Fruit fly (Drosophila melanogaster) whole organism, adult: ENCODE results near the gene nAChRalpha7.

Experiments
- CG11617 ChIP-seq: fragments of 200-800 bp; sonication (Bioruptor generic); optimal IDR thresholded peaks from 2 replicates; lab custom pipeline; 2017; ENCODE audit warnings: mild to moderate bottlenecking, missing biosample characterization, missing genetic modification reagents, missing genetic modification characterization
- CG12768 ChIP-seq: fragments of 200-800 bp; sonication (Bioruptor generic); optimal IDR thresholded peaks from 2 replicates; lab custom pipeline; 2017; ENCODE audit warnings: missing biosample characterization, missing genetic modification characterization, mild to moderate bottlenecking, moderate library complexity, missing genetic modification reagents
- CG14711 ChIP-seq: fragments of 200-800 bp; sonication (Bioruptor generic); optimal IDR thresholded peaks from 2 replicates; lab custom pipeline; 2018; ENCODE audit warnings: missing biosample characterization, mild to moderate bottlenecking, missing genetic modification characterization, moderate library complexity
- CG1620 ChIP-seq: fragments of 200-800 bp; sonication (Bioruptor generic); optimal IDR thresholded peaks from 2 replicates; lab custom pipeline; 2016; ENCODE audit warnings: missing biosample characterization, missing genetic modification characterization
- CG33017 ChIP-seq: fragments of 200-800 bp; sonication (Bioruptor generic); optimal IDR thresholded peaks from 2 replicates; lab custom pipeline; 2018; ENCODE audit warnings: missing biosample characterization, mild to moderate bottlenecking, missing genetic modification characterization, moderate library complexity
- CG5204 ChIP-seq: fragments of 200-800 bp; sonication (Bioruptor generic); optimal IDR thresholded peaks from 2 replicates; lab custom pipeline; 2016; ENCODE audit warnings: missing biosample characterization, missing genetic modification characterization
- CG7045 ChIP-seq: fragments of 200-800 bp; sonication (Bioruptor generic); optimal IDR thresholded peaks from 2 replicates; lab custom pipeline; 2017; ENCODE audit warnings: missing biosample characterization, mild to moderate bottlenecking, missing genetic modification characterization
- CG7101 ChIP-seq: fragments of 200-800 bp; sonication (Bioruptor generic); optimal IDR thresholded peaks from 2 replicates; lab custom pipeline; 2018; ENCODE audit warnings: missing biosample characterization, mild to moderate bottlenecking, missing genetic modification characterization, moderate library complexity
- Clk ChIP-seq: fragments of 200-800 bp; sonication (Bioruptor generic); optimal IDR thresholded peaks from 2 replicates; lab custom pipeline; 2017; ENCODE audit warnings: missing biosample characterization, missing genetic modification characterization
- Crg-1 ChIP-seq: fragments of 200-800 bp; sonication (Bioruptor generic); optimal IDR thresholded peaks from 2 replicates; lab custom pipeline; 2016; ENCODE audit warnings: missing biosample characterization, missing genetic modification characterization
- Hr96 ChIP-seq: fragments of 200-800 bp; sonication (Bioruptor generic); optimal IDR thresholded peaks from 2 replicates; lab custom pipeline; 2016; ENCODE audit warnings: missing biosample characterization, missing genetic modification characterization
- Mnt ChIP-seq: fragments of 200-800 bp; sonication (Bioruptor generic); optimal IDR thresholded peaks from 2 replicates; lab custom pipeline; 2016; ENCODE audit warnings: missing biosample characterization, mild to moderate bottlenecking, missing genetic modification characterization
- bab1 ChIP-seq: fragments of 200-800 bp; sonication (Bioruptor generic); optimal IDR thresholded peaks from 3 replicates; lab custom pipeline; 2019; ENCODE audit warnings: missing biosample characterization, mild to moderate bottlenecking, missing genetic modification characterization, moderate library complexity
- cic ChIP-seq: fragments of 200-800 bp; sonication (Bioruptor generic); optimal IDR thresholded peaks from 2 replicates; lab custom pipeline; 2017; ENCODE audit warnings: missing biosample characterization, mild to moderate bottlenecking, missing genetic modification characterization, moderate library complexity
- cnc ChIP-seq, 2 experiments: fragments of >200 bp; optimal IDR thresholded peaks; 2 replicates each; lab custom pipeline; 2017
- kay ChIP-seq: fragments of 200-800 bp; sonication (Bioruptor generic); peaks from one replicate; lab custom pipeline; 2016; ENCODE audit warnings: missing biosample characterization, missing genetic modification characterization, borderline replicate concordance
- ovo ChIP-seq: fragments of 200-800 bp; sonication (Bioruptor generic); optimal IDR thresholded peaks from 2 replicates; lab custom pipeline; 2016; ENCODE audit warnings: missing biosample characterization, missing genetic modification characterization
- pad ChIP-seq: fragments of 200-800 bp; sonication (Bioruptor generic); optimal IDR thresholded peaks from 3 replicates; lab custom pipeline; 2017; ENCODE audit warnings: missing biosample characterization, missing genetic modification characterization, mild to moderate bottlenecking, moderate library complexity, missing genetic modification reagents
- tj ChIP-seq: fragments of 200-800 bp; sonication (Bioruptor generic); optimal IDR thresholded peaks from 3 replicates; lab custom pipeline; 2017; ENCODE audit warnings: missing biosample characterization, mild to moderate bottlenecking, missing genetic modification characterization, moderate library complexity
- toe ChIP-seq: fragments of 200-800 bp; sonication (Bioruptor generic); optimal IDR thresholded peaks from 2 replicates; lab custom pipeline; 2016; ENCODE audit warnings: missing biosample characterization, missing genetic modification characterization

The nAChRalpha7 gene

dm6 chrX:19294953-19295352, 53.3 kb downstream of the nAChRalpha7 start:
- no peak for TF ChIP-seq CG12768
- TF ChIP-seq CG7101 (tag; lab: Kevin White, UChicago): no peak
- no peak for TF ChIP-seq Mnt (GFP tag; lab: Kevin White, UChicago)
- TF ChIP-seq CG5204 (GFP tag; lab: Kevin White, UChicago): no peak
- TF ChIP-seq kay: no peak
- no peak for TF ChIP-seq ovo (GFP tag; lab: Kevin White, UChicago)
- TF ChIP-seq CG14711 (tag; lab: Kevin White, UChicago): no peak

dm6 chrX:19294030-19294429, 54.2 kb downstream of the nAChRalpha7 start:
- TF ChIP-seq CG11617 (GFP tag; lab: Kevin White, UChicago): no peak
- no peak for TF ChIP-seq Hr96
- TF ChIP-seq pad: no peak
- TF ChIP-seq toe (GFP tag; lab: Kevin White, UChicago): no peak
- peak; percentile 26 for TF ChIP-seq Mnt (GFP tag; lab: Kevin White, UChicago)
- no peak for TF ChIP-seq CG1620

DNA sequence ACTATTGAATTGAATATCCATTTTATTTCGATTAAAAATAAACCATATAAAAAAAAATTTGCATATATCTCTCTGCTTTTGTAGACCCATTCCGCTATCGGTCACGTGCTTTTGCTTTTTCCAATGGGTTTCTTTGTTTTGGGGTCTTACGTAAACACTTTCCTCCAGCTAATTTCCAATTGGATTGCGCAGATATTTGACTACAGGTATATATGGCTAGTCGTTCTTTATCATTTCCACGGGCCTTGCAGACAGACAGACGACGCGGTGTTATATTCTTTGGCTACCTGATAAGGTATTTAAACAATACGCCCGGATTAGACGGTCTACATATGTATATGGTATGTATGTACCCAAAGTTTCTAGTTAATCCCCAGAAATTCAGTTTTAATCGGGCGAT, 54.9 kb downstream of the nAChRalpha7 start:
- TF ChIP-seq CG14711 (tag; lab: Kevin White, UChicago) (no peak), CG33017 (no peak), CG5204 (GFP tag; lab: Kevin White, UChicago) (no peak), CG12768 (no peak), cic (GFP tag; lab: Kevin White, UChicago) (no peak), CG1620 (no peak), Hr96 (no peak), CG7045 (GFP tag; lab: Kevin White, UChicago) (no peak), toe (GFP tag; lab: Kevin White, UChicago) (no peak), pad (no peak), Clk (no peak)

DNA sequence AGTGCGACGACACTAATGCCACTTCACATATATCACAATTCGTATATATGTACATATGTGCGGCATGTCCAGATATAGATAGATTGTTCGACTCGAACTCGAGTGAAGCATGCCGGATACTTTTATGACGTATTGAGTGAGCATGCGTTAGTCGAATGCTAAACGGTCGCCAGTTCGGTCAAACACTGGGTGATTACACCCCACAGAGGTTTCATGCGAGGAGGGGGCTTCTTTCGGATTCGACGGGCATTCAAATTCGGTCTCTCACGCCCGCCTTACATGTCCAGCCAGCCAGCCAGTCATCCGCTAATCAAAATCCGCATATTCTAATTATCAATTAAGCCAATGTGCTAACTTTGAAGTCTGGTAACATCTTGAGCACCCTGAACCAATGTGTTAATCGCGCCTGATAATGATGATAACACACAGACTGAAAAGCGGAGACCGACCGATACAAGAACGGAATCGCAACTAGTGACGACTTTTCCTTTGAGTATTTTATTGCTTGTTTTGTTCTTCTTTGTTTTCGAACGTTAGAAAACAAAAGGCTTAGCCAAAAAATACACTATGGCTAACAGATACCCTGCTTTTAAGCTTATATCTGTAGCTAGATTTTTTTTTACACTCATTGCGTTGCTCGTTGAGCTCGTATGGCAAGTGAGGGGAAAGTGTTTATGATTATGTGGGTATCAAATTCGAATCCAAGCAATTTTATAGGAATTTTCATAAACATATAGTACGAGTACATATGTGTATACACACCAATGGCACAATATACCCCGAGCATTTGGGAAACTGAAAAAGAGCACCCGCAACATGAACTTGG, 56.3 kb downstream of the nAChRalpha7 start:
- TF ChIP-seq CG1620 (no peak), CG33017 (no peak), ovo (GFP tag; lab: Kevin White, UChicago) (no peak), CG14711 (tag; lab: Kevin White, UChicago) (peak; percentile 39), toe (GFP tag; lab: Kevin White, UChicago) (no peak), pad (no peak), Hr96 (no peak), CG11617 (GFP tag; lab: Kevin White, UChicago) (peak; percentile 2), kay (no peak), Mnt (GFP tag; lab: Kevin White, UChicago) (no peak), cnc (optimal IDR thresholded peaks at IDR 0.05; lab: Kevin White, UChicago) (no peak), CG12768 (no peak), CG7101 (tag; lab: Kevin White, UChicago) (no peak), Crg-1 (no peak), CG7045 (GFP tag; lab: Kevin White, UChicago) (no peak), tj (peak; percentile 24), bab1 (GFP tag; lab: Kevin White, UChicago) (no peak), cic (GFP tag; lab: Kevin White, UChicago) (no peak)

DNA sequence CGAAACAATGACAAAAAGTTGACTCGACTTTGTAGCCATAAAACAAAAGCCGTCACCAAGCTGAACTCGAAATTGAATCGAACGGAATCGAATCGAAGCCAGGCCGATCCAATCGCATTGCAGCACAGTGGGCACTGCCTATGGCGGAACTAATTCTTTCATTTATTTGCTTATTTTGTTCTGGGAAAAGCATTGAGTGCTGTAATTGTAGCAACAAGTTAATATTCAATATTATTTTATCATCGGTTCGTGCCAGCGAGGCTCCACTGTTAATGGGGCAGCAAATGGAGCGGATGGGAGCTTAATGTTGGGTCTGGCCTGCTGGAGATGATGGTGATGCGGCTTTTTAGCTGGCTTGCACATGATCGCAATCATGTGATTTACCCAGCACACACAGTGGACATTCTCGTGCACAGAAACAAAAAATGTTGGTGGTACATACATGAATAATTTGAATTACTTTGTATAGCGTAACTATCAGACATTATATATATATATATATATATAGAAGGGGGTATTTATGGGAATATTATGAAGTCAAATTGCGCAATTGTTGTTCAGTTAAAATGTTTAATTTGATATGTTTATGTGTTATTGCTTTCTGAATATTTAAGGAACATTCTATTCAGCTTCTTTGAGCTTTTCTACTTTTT, 58.8 kb downstream of the nAChRalpha7 start:
- peak; percentile 22 for TF ChIP-seq toe (GFP tag; lab: Kevin White, UChicago)
- peak; percentile 64 for TF ChIP-seq kay
- peak; percentile 9 for TF ChIP-seq Clk
- peak; percentile 69 for TF ChIP-seq CG1620
- TF ChIP-seq CG11617 (GFP tag; lab: Kevin White, UChicago): peak; percentile 54
- peak; percentile 60 for TF ChIP-seq CG7045 (GFP tag; lab: Kevin White, UChicago)
- TF ChIP-seq pad: peak; percentile 60
- TF ChIP-seq tj: peak; percentile 50
- peak; percentile 44 for TF ChIP-seq CG33017
- peak; percentile 47 for TF ChIP-seq CG12768
- peak; percentile 69 for TF ChIP-seq CG14711 (tag; lab: Kevin White, UChicago)
- TF ChIP-seq CG5204 (GFP tag; lab: Kevin White, UChicago): peak; percentile 58
- no peak for TF ChIP-seq cic (GFP tag; lab: Kevin White, UChicago)
- TF ChIP-seq CG7101 (tag; lab: Kevin White, UChicago): peak; percentile 73
- peak; percentile 32 for TF ChIP-seq Crg-1
- TF ChIP-seq Hr96: peak; percentile 66
- TF ChIP-seq ovo (GFP tag; lab: Kevin White, UChicago): no peak
- TF ChIP-seq Mnt (GFP tag; lab: Kevin White, UChicago): peak; percentile 39
- no peak for TF ChIP-seq cnc (optimal IDR thresholded peaks at IDR 0.05; lab: Kevin White, UChicago)
- TF ChIP-seq bab1 (GFP tag; lab: Kevin White, UChicago): peak; percentile 92

DNA sequence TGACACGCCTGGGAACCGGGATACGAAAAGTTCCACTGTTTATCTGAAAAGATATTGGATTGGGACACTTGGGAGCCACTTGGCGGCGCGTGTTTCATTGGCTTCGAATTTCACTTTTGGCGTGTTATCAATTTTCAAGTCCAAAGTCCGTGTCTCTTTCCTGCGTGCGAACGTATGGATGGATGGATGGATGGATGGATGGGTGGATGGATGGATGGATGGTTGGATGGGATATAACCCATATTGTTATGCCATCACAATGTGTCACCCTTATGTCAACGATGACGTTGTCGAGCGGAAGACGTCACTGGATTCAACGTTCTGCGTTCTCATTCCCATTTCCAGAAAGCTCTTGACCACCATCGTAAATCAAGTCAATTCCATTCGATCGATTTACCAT, 60.5 kb downstream of the nAChRalpha7 start:
- TF ChIP-seq Crg-1: no peak
- TF ChIP-seq pad: no peak
- TF ChIP-seq CG1620: no peak
- TF ChIP-seq tj: no peak
- no peak for TF ChIP-seq cnc (optimal IDR thresholded peaks at IDR 0.05; lab: Kevin White, UChicago)
- TF ChIP-seq toe (GFP tag; lab: Kevin White, UChicago): no peak
- no peak for TF ChIP-seq cic (GFP tag; lab: Kevin White, UChicago)
- TF ChIP-seq CG11617 (GFP tag; lab: Kevin White, UChicago): no peak
- no peak for TF ChIP-seq CG5204 (GFP tag; lab: Kevin White, UChicago)
- no peak for TF ChIP-seq CG7101 (tag; lab: Kevin White, UChicago)
- no peak for TF ChIP-seq Clk
